Fruit fly (Drosophila melanogaster): Measurements from ENCODE around the gene dsx-c73A.

- no peak for TF ChIP-seq Dll (optimal IDR thresholded peaks at IDR 0.05)
- no peak for TF ChIP-seq psq (optimal IDR thresholded peaks at IDR 0.05)
Measured at dm6 chr3L:16384145-16384705, 67.5 kb downstream of the dsx-c73A start.

Measured in whole organism.